Worm (Caenorhabditis elegans) whole organism, L1 larva: ENCODE measurements around the gene dpr-1.

Experiments
- C16A3.4 ChIP-seq: fragments of 150-350 bp; optimal IDR thresholded peaks from 2 replicates; lab custom pipeline; 2014; ENCODE audit warnings: missing biosample characterization, missing genetic modification characterization
- C34B4.2 ChIP-seq: sonication (generic microtip); optimal IDR thresholded peaks from 2 replicates; lab custom pipeline; 2017; ENCODE audit warnings: mild to moderate bottlenecking, missing genetic modification characterization, missing compliant biosample characterization
- F16B12.6 ChIP-seq: fragments of 150-350 bp; optimal IDR thresholded peaks from 2 replicates; lab custom pipeline; 2014; ENCODE audit warnings: missing biosample characterization, missing genetic modification characterization
- aha-1 ChIP-seq: fragments of 150-350 bp; optimal IDR thresholded peaks from 2 replicates; lab custom pipeline; 2014; ENCODE audit warnings: missing biosample characterization, missing genetic modification characterization
- alr-1 ChIP-seq: fragments of 200-800 bp; sonication (Bioruptor generic); optimal IDR thresholded peaks from 2 replicates; lab custom pipeline; 2018; ENCODE audit warnings: borderline replicate concordance, mild to moderate bottlenecking, missing genetic modification characterization, missing compliant biosample characterization
- aly-2 ChIP-seq: fragments of 150-350 bp; optimal IDR thresholded peaks from 2 replicates; lab custom pipeline; 2014; ENCODE audit warnings: missing biosample characterization, missing genetic modification characterization
- ama-1 ChIP-seq: fragments of 150-350 bp; optimal IDR thresholded peaks from 2 replicates; lab custom pipeline; 2014
- ceh-8 ChIP-seq: fragments of 200-800 bp; sonication (Bioruptor generic); optimal IDR thresholded peaks from 2 replicates; lab custom pipeline; 2018; ENCODE audit warnings: mild to moderate bottlenecking, missing genetic modification characterization, moderate library complexity, missing compliant biosample characterization
- ceh-90 ChIP-seq: sonication (generic microtip); optimal IDR thresholded peaks from 2 replicates; lab custom pipeline; 2016; ENCODE audit warnings: missing genetic modification characterization, missing compliant biosample characterization
- dpl-1 ChIP-seq, 3 experiments: fragments of 150-350 bp in 2 of 3; sonication (generic microtip) in 1 of 3; optimal IDR thresholded peaks; 2 replicates each; lab custom pipeline; 2014 to 2017; ENCODE audit warnings: missing biosample characterization in 3 of 3, missing genetic modification characterization in 3 of 3, missing genetic modification reagents in 3 of 3
- efl-1 ChIP-seq, 4 experiments: fragments of 150-350 bp; optimal IDR thresholded peaks in 3 of 4; peaks in 1 of 4; 1 replicate in 1 of 4; 2 replicates in 3 of 4; lab custom pipeline; 2014; ENCODE audit warnings: missing biosample characterization in 2 of 4, missing genetic modification characterization in 2 of 4, missing genetic modification reagents in 2 of 4
- egl-13 ChIP-seq: sonication (generic microtip); optimal IDR thresholded peaks from 2 replicates; lab custom pipeline; 2016; ENCODE audit warnings: missing genotype, missing genetic modification reagents, missing genetic modification characterization, missing compliant biosample characterization
- elt-3 ChIP-seq, 6 experiments: fragments of 150-350 bp in 1 of 6; sonication (generic microtip); optimal IDR thresholded peaks; 2 replicates each; lab custom pipeline; 2017 to 2018; ENCODE audit warnings: missing biosample characterization in 6 of 6, missing genetic modification characterization in 6 of 6, inconsistent platforms in 1 of 6
- ets-5 ChIP-seq: fragments of 200-800 bp; sonication (Bioruptor generic); IDR thresholded peaks from 2 replicates; pipeline ENCODE4 v1.3.6; 2022; ENCODE audit warnings: missing genetic modification characterization, missing compliant biosample characterization
- fkh-4 ChIP-seq: sonication (generic microtip); optimal IDR thresholded peaks from 2 replicates; lab custom pipeline; 2016; ENCODE audit warnings: missing compliant biosample characterization, missing genetic modification characterization, borderline replicate concordance
- grh-1 ChIP-seq: fragments of 200-800 bp; sonication (Bioruptor generic); IDR thresholded peaks from 2 replicates; pipeline ENCODE4 v1.3.6; 2022; ENCODE audit warnings: missing genetic modification reagents, missing genetic modification characterization, missing compliant biosample characterization
- hlh-4 ChIP-seq: sonication (generic microtip); optimal IDR thresholded peaks from 2 replicates; lab custom pipeline; 2016; ENCODE audit warnings: mild to moderate bottlenecking, missing genetic modification characterization, missing compliant biosample characterization
- lin-14 ChIP-seq: fragments of 200-800 bp; sonication (Bioruptor generic); optimal IDR thresholded peaks from 2 replicates; lab custom pipeline; 2018; ENCODE audit warnings: mild to moderate bottlenecking, missing genetic modification characterization, moderate library complexity, missing compliant biosample characterization
- lin-35 ChIP-seq, 2 experiments: fragments of 150-350 bp; optimal IDR thresholded peaks; 2 replicates each; lab custom pipeline; 2014; ENCODE audit warnings: missing biosample characterization in 2 of 2, missing genetic modification characterization in 2 of 2, missing genetic modification reagents in 2 of 2
- mef-2 ChIP-seq: fragments of 150-350 bp; optimal IDR thresholded peaks from 2 replicates; lab custom pipeline; 2014; ENCODE audit warnings: missing biosample characterization, missing genetic modification characterization
- mep-1 ChIP-seq: fragments of 150-350 bp; optimal IDR thresholded peaks from 2 replicates; lab custom pipeline; 2014; ENCODE audit warnings: missing biosample characterization, missing genetic modification characterization
- nhr-12 ChIP-seq: sonication (generic microtip); optimal IDR thresholded peaks from 2 replicates; lab custom pipeline; 2017; ENCODE audit warnings: missing biosample characterization, missing genetic modification characterization
- nhr-19 ChIP-seq: fragments of 200-800 bp; sonication (Bioruptor generic); conservative IDR thresholded peaks from 2 replicates; pipeline ENCODE4 v1.3.6; 2022; ENCODE audit warnings: missing genetic modification characterization, missing compliant biosample characterization
- nhr-28 ChIP-seq: fragments of 150-350 bp; optimal IDR thresholded peaks from 2 replicates; lab custom pipeline; 2014; ENCODE audit warnings: missing biosample characterization, missing genetic modification characterization
- nhr-47 ChIP-seq: sonication (generic microtip); optimal IDR thresholded peaks from 2 replicates; lab custom pipeline; 2016; ENCODE audit warnings: mild to moderate bottlenecking, missing genetic modification characterization, moderate library complexity, missing compliant biosample characterization
- nhr-84 ChIP-seq: sonication (generic microtip); optimal IDR thresholded peaks from 2 replicates; lab custom pipeline; 2017; ENCODE audit warnings: missing biosample characterization, missing genetic modification characterization
- nhr-85 ChIP-seq: sonication (generic microtip); peaks from one replicate; lab custom pipeline; 2016; ENCODE audit warnings: missing genetic modification characterization, inconsistent platforms, missing compliant biosample characterization
- pax-3 ChIP-seq: fragments of 200-800 bp; sonication (Bioruptor generic); optimal IDR thresholded peaks from 2 replicates; lab custom pipeline; 2018; ENCODE audit warnings: mild to moderate bottlenecking, missing genetic modification characterization, moderate library complexity, missing compliant biosample characterization
- pqm-1 ChIP-seq: sonication (generic microtip); optimal IDR thresholded peaks from 3 replicates; lab custom pipeline; 2017; ENCODE audit warnings: missing biosample characterization, missing genetic modification characterization
- sup-37 ChIP-seq: fragments of 200-800 bp; sonication (Bioruptor generic); optimal IDR thresholded peaks from 2 replicates; lab custom pipeline; 2018; ENCODE audit warnings: mild to moderate bottlenecking, missing genetic modification characterization, missing compliant biosample characterization
- swsn-7 ChIP-seq: sonication (generic microtip); optimal IDR thresholded peaks from 2 replicates; lab custom pipeline; 2016; ENCODE audit warnings: missing genetic modification characterization, missing compliant biosample characterization
- unc-30 ChIP-seq: sonication (generic microtip); optimal IDR thresholded peaks from 2 replicates; lab custom pipeline; 2017; ENCODE audit warnings: missing biosample characterization, missing genetic modification characterization
- unc-62 ChIP-seq: fragments of 150-350 bp; optimal IDR thresholded peaks from 2 replicates; lab custom pipeline; 2014; ENCODE audit warnings: missing biosample characterization, missing genetic modification reagents, missing genetic modification characterization
- unc-86 ChIP-seq: sonication (generic microtip); optimal IDR thresholded peaks from 2 replicates; lab custom pipeline; 2016; ENCODE audit warnings: missing genetic modification characterization, missing compliant biosample characterization
- unc-98 ChIP-seq: fragments of 200-800 bp; sonication (Bioruptor generic); IDR thresholded peaks from 2 replicates; pipeline ENCODE4 v1.3.6; 2022; ENCODE audit warnings: missing genetic modification characterization, missing compliant biosample characterization
- xbp-1 ChIP-seq: sonication (generic microtip); optimal IDR thresholded peaks from 2 replicates; lab custom pipeline; 2016; ENCODE audit warnings: missing genetic modification characterization, missing compliant biosample characterization

dpr-1 gene

ce11 chrV:13958247-13958646 is 16.3 kb upstream of the dpr-1 start, which contains the start of gene R10D12.10:
TSS of gene R10D12.10 (minus strand) at chrV:13958347.
- TF ChIP-seq ama-1 (lab: Kevin White, UChicago) (no peak), unc-86 (no peak), unc-30 (no peak), ets-5 (GFP tag; lab: Robert Waterston, UW) (no peak), lin-35 (GFP tag; optimal IDR thresholded peaks at IDR 0.05; lab: Kevin White, UChicago) (no peak), fkh-4 (no peak), xbp-1 (tag; lab: Kevin White, UChicago) (no peak), nhr-84 (tag; lab: Kevin White, UChicago) (no peak), pqm-1 (tag; lab: Kevin White, UChicago) (no peak), mef-2 (tag; lab: Kevin White, UChicago) (no peak), grh-1 (GFP tag; lab: Robert Waterston, UW) (no peak), swsn-7 (tag; lab: Kevin White, UChicago) (no peak), nhr-47 (tag; lab: Kevin White, UChicago) (no peak), alr-1 (tag; lab: Kevin White, UChicago) (no peak), nhr-28 (no peak)

- TF ChIP-seq unc-30 (no peak), hlh-4 (no peak), dpl-1 (GFP tag; optimal IDR thresholded peaks at IDR 0.05; lab: Kevin White, UChicago) (no peak), pax-3 (no peak)
These were observed 15.7 kb upstream of the dpr-1 start for ce11 chrV:13957691-13958090.

ce11 chrV:13955370-13956089 is 13.5 kb upstream of the dpr-1 start:
- TF ChIP-seq nhr-47 (tag; lab: Kevin White, UChicago) (no peak), sup-37 (GFP tag; lab: Kevin White, UChicago) (no peak), mep-1 (tag; lab: Kevin White, UChicago) (no peak), swsn-7 (tag; lab: Kevin White, UChicago) (no peak), lin-14 (GFP tag; lab: Kevin White, UChicago) (no peak), ceh-90 (tag; lab: Kevin White, UChicago) (no peak), ceh-8 (GFP tag; lab: Kevin White, UChicago) (no peak), aly-2 (tag; lab: Kevin White, UChicago) (no peak)

ce11 chrV:13954056-13954455 is 12.1 kb upstream of the dpr-1 start, which contains the start of gene swt-6:
TSS of gene swt-6 (plus strand) at chrV:13954356.
- TF ChIP-seq unc-62 (GFP tag; lab: Kevin White, UChicago) (no peak), efl-1 (optimal IDR thresholded peaks at IDR 0.05; lab: Kevin White, UChicago) (no peak), efl-1 (GFP tag; optimal IDR thresholded peaks at IDR 0.05 in 1 of 2; lab: Kevin White, UChicago) (peak in 1 of 2 experiments; percentile 22)

- TF ChIP-seq aly-2 (tag; lab: Kevin White, UChicago) (no peak), dpl-1 (GFP tag; optimal IDR thresholded peaks at IDR 0.05; lab: Kevin White, UChicago) (no peak), C34B4.2 (tag; lab: Kevin White, UChicago) (no peak), nhr-85 (tag; lab: Kevin White, UChicago) (no peak), nhr-19 (GFP tag; lab: Robert Waterston, UW) (no peak), aha-1 (tag; lab: Kevin White, UChicago) (no peak), F16B12.6 (no peak), egl-13 (tag; lab: Kevin White, UChicago) (no peak), C16A3.4 (no peak), elt-3 (tag; optimal IDR thresholded peaks at IDR 0.05; lab: Kevin White, UChicago) (peak in 1 of 6 experiments; percentile 45), nhr-12 (tag; lab: Kevin White, UChicago) (no peak), efl-1 (optimal IDR thresholded peaks at IDR 0.05; lab: Kevin White, UChicago) (no peak), efl-1 (GFP tag; optimal IDR thresholded peaks at IDR 0.05 in 1 of 2; lab: Kevin White, UChicago) (peak in 1 of 2 experiments; percentile 35), unc-98 (GFP tag; lab: Robert Waterston, UW) (no peak)
These were observed 11.2 kb upstream of the dpr-1 start, which contains the start of gene R10D12.8 for ce11 chrV:13953191-13953590. TSS of gene R10D12.8 (minus strand) at chrV:13953291.
